Worm (Caenorhabditis elegans) whole organism, early embryonic: ENCODE measurements around the gene spp-5.

Source experiments
- B0310.2 ChIP-seq: sonication (generic microtip); optimal IDR thresholded peaks from 2 replicates; lab custom pipeline; 2016; ENCODE audit warnings: mild to moderate bottlenecking, missing genetic modification characterization, missing compliant biosample characterization
- F13C5.2 ChIP-seq: sonication (generic microtip); optimal IDR thresholded peaks from 2 replicates; lab custom pipeline; 2017; ENCODE audit warnings: mild to moderate bottlenecking, missing genetic modification characterization, inconsistent platforms, missing compliant biosample characterization
- aly-1 ChIP-seq: sonication (generic microtip); optimal IDR thresholded peaks from 2 replicates; lab custom pipeline; 2016; ENCODE audit warnings: missing genetic modification characterization, missing compliant biosample characterization
- ama-1 ChIP-seq: fragments of 150-350 bp; optimal IDR thresholded peaks from 2 replicates; lab custom pipeline; 2014
- ceh-13 ChIP-seq: fragments of 200-800 bp; sonication (Bioruptor generic); optimal IDR thresholded peaks from 2 replicates; lab custom pipeline; 2018; ENCODE audit warnings: mild to moderate bottlenecking, missing genetic modification characterization, missing compliant biosample characterization
- ceh-36 ChIP-seq: sonication (generic microtip); optimal IDR thresholded peaks from 2 replicates; lab custom pipeline; 2016; ENCODE audit warnings: missing genetic modification characterization, inconsistent platforms, missing compliant biosample characterization
- hmg-4 ChIP-seq: fragments of 200-800 bp; sonication (Bioruptor generic); optimal IDR thresholded peaks from 2 replicates; lab custom pipeline; 2018; ENCODE audit warnings: mild to moderate bottlenecking, missing genetic modification characterization, missing compliant biosample characterization
- pes-1 ChIP-seq: fragments of 200-800 bp; sonication (Bioruptor generic); IDR thresholded peaks from 2 replicates; pipeline ENCODE4 v1.3.6; 2022; ENCODE audit warnings: missing genetic modification reagents, missing genetic modification characterization, missing compliant biosample characterization
- scrt-1 ChIP-seq: fragments of 200-800 bp; sonication (Bioruptor generic); IDR thresholded peaks from 2 replicates; pipeline ENCODE4 v1.3.6; 2022; ENCODE audit warnings: missing genetic modification characterization, missing compliant biosample characterization
- sea-1 ChIP-seq: fragments of 200-800 bp; sonication (Bioruptor generic); conservative IDR thresholded peaks from 2 replicates; pipeline ENCODE4 v1.3.6; 2022; ENCODE audit warnings: missing genetic modification characterization, missing compliant biosample characterization
- tbx-11 ChIP-seq: fragments of 200-800 bp; sonication (Bioruptor generic); IDR thresholded peaks from 2 replicates; pipeline ENCODE4 v1.3.6; 2022; ENCODE audit warnings: missing genetic modification characterization, missing compliant biosample characterization

The spp-5 gene

DNA sequence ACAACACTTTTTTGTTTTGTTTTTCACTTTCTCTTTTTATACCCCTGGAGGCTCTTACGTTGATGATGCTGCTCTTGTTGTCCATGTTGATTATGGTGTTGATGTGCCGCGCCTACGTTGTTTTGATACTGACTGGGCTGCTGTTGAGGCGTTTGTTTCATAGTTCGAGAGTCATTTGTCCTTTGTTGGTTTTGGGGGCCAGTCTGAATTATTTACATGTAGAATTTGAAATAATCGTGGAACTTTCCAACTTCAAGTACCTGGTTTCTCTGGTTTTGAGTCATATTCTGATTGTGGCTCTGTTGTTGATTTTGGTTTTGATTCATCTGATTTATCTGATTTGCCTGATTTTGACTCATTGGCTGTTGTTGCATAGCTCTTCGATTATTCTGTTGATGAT lies 42.1 kb downstream of the spp-5 start:
- TF ChIP-seq B0310.2 (tag; lab: Kevin White, UChicago) (no peak), pes-1 (GFP tag; lab: Robert Waterston, UW) (no peak), ceh-13 (no peak), tbx-11 (GFP tag; lab: Robert Waterston, UW) (no peak), ama-1 (lab: Kevin White, UChicago) (no peak), hmg-4 (GFP tag; lab: Kevin White, UChicago) (no peak), aly-1 (tag; lab: Kevin White, UChicago) (no peak), sea-1 (no peak), scrt-1 (GFP tag; lab: Robert Waterston, UW) (no peak), F13C5.2 (tag; lab: Kevin White, UChicago) (no peak), ceh-36 (tag; lab: Kevin White, UChicago) (no peak)

DNA sequence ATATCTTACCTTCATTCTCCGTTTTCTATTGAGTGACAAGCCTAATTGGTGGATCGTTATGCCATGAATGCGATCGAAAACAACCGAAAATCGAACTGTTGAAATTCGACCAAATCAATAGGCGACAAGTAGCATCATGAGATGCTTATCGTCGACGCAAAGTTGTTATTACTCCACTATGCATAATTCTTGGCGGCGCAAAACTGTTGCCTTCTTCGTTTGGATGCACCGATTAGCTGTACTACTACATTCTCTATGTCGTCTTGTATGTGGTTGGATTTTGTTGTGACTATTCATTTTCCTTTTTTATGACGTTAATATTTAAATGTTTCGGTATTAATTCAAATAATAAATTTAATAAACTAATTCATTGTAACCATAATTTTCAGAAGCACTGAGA lies 48.2 kb downstream of the spp-5 start, which contains the start of gene F46H5.11:
Gene F46H5.11 (minus strand): TSS at position 101 of the 400 bp plus-strand sequence.
- TF ChIP-seq F13C5.2 (tag; lab: Kevin White, UChicago) (no peak), hmg-4 (GFP tag; lab: Kevin White, UChicago) (no peak)
